Worm (Caenorhabditis elegans) whole organism, young adult: ENCODE measurements around the gene T24B8.4.

Experiments used
- B0019.2 ChIP-seq: fragments of 200-800 bp; sonication (Bioruptor generic); conservative IDR thresholded peaks from 2 replicates; pipeline ENCODE4 v1.3.6; 2022; ENCODE audit warnings: missing genetic modification reagents, missing genetic modification characterization, missing compliant biosample characterization
- B0261.1 ChIP-seq: sonication (generic microtip); optimal IDR thresholded peaks from 2 replicates; lab custom pipeline; 2016; ENCODE audit warnings: mild to moderate bottlenecking, missing genetic modification characterization, moderate library complexity, missing compliant biosample characterization
- C06A6.2 ChIP-seq: fragments of 200-800 bp; sonication (Bioruptor generic); conservative IDR thresholded peaks from 2 replicates; pipeline ENCODE4 v1.3.6; 2022; ENCODE audit warnings: missing genetic modification characterization, missing compliant biosample characterization
- C17E4.6 ChIP-seq: fragments of 200-800 bp; sonication (Bioruptor generic); IDR thresholded peaks from 2 replicates; pipeline ENCODE4 v1.3.6; 2022; ENCODE audit warnings: missing genetic modification reagents, missing genetic modification characterization, missing compliant biosample characterization
- F33H1.4 ChIP-seq: fragments of 200-800 bp; sonication (Bioruptor generic); IDR thresholded peaks from 2 replicates; pipeline ENCODE4 v1.3.6; 2022; ENCODE audit warnings: missing genetic modification reagents, missing genetic modification characterization, missing compliant biosample characterization
- F55B11.4 ChIP-seq: sonication (generic microtip); optimal IDR thresholded peaks from 2 replicates; lab custom pipeline; 2016; ENCODE audit warnings: missing compliant biosample characterization, missing genetic modification characterization, borderline replicate concordance; ENCODE audit not compliant: insufficient read depth
- K11D2.4 ChIP-seq: fragments of 200-800 bp; sonication (Bioruptor generic); IDR thresholded peaks from 2 replicates; pipeline ENCODE4 v1.3.6; 2022; ENCODE audit warnings: missing genetic modification reagents, missing genetic modification characterization, missing compliant biosample characterization
- T07F8.4 ChIP-seq: sonication (generic microtip); optimal IDR thresholded peaks from 2 replicates; lab custom pipeline; 2016; ENCODE audit warnings: mild to moderate bottlenecking, missing genetic modification characterization, moderate library complexity, missing compliant biosample characterization
- ZK185.1 ChIP-seq: sonication (generic microtip); optimal IDR thresholded peaks from 2 replicates; lab custom pipeline; 2016; ENCODE audit warnings: mild to moderate bottlenecking, missing genetic modification characterization, missing compliant biosample characterization; ENCODE audit not compliant: poor library complexity, severe bottlenecking
- ama-1 ChIP-seq, 3 experiments: fragments of 150-350 bp in 1 of 3; sonication (generic microtip) in 2 of 3; optimal IDR thresholded peaks; 2 replicates each; lab custom pipeline; 2014 to 2018; ENCODE audit warnings: missing biosample characterization in 2 of 3, missing genetic modification characterization in 2 of 3, missing genetic modification reagents in 2 of 3
- aptf-3 ChIP-seq: fragments of 200-800 bp; sonication (Bioruptor generic); IDR thresholded peaks from 2 replicates; pipeline ENCODE4 v1.3.6; 2022; ENCODE audit warnings: missing genetic modification characterization, missing compliant biosample characterization
- atf-7 ChIP-seq: sonication (generic microtip); optimal IDR thresholded peaks from 2 replicates; lab custom pipeline; 2017; ENCODE audit warnings: mild to moderate bottlenecking, missing genetic modification characterization, missing compliant biosample characterization
- athp-1 ChIP-seq: sonication (generic microtip); optimal IDR thresholded peaks from 2 replicates; lab custom pipeline; 2017; ENCODE audit warnings: mild to moderate bottlenecking, missing genetic modification characterization, missing compliant biosample characterization
- bed-2 ChIP-seq: fragments of 200-800 bp; sonication (Bioruptor generic); IDR thresholded peaks from 2 replicates; pipeline ENCODE4 v1.3.6; 2022; ENCODE audit warnings: missing genetic modification reagents, missing genetic modification characterization, missing compliant biosample characterization
- cebp-2 ChIP-seq: fragments of 200-800 bp; sonication (Bioruptor generic); IDR thresholded peaks from 2 replicates; pipeline ENCODE4 v1.3.6; 2022; ENCODE audit warnings: missing genetic modification characterization, missing compliant biosample characterization
- ceh-91 ChIP-seq: fragments of 200-800 bp; sonication (Bioruptor generic); IDR thresholded peaks from 2 replicates; pipeline ENCODE4 v1.3.6; 2022; ENCODE audit warnings: missing genetic modification reagents, missing genetic modification characterization, missing compliant biosample characterization
- chd-7 ChIP-seq: sonication (generic microtip); optimal IDR thresholded peaks from 2 replicates; lab custom pipeline; 2016; ENCODE audit warnings: mild to moderate bottlenecking, missing genetic modification characterization, moderate library complexity, missing compliant biosample characterization
- efl-1 ChIP-seq: fragments of 150-350 bp; optimal IDR thresholded peaks from 2 replicates; lab custom pipeline; 2014; ENCODE audit warnings: missing biosample characterization, missing genetic modification reagents, missing genetic modification characterization
- egl-44 ChIP-seq: fragments of 200-800 bp; sonication (Bioruptor generic); IDR thresholded peaks from 2 replicates; pipeline ENCODE4 v1.3.6; 2022; ENCODE audit warnings: missing genetic modification reagents, missing genetic modification characterization, missing compliant biosample characterization
- egrh-3 ChIP-seq: fragments of 200-800 bp; sonication (Bioruptor generic); IDR thresholded peaks from 2 replicates; pipeline ENCODE4 v1.3.6; 2022; ENCODE audit warnings: missing genetic modification reagents, missing genetic modification characterization, missing compliant biosample characterization
- ekl-4 ChIP-seq: fragments of 200-800 bp; sonication (Bioruptor generic); IDR thresholded peaks from 2 replicates; pipeline ENCODE4 v1.3.6; 2022; ENCODE audit warnings: missing genetic modification reagents, missing genetic modification characterization, missing compliant biosample characterization
- fkh-3 ChIP-seq: sonication (generic microtip); optimal IDR thresholded peaks from 2 replicates; lab custom pipeline; 2016; ENCODE audit warnings: mild to moderate bottlenecking, missing genetic modification characterization, missing compliant biosample characterization
- gei-17 ChIP-seq: fragments of 200-800 bp; sonication (Bioruptor generic); optimal IDR thresholded peaks from 2 replicates; lab custom pipeline; 2018; ENCODE audit warnings: mild to moderate bottlenecking, missing genetic modification characterization, missing compliant biosample characterization
- him-1 ChIP-seq: sonication (generic microtip); optimal IDR thresholded peaks from 2 replicates; lab custom pipeline; 2016; ENCODE audit warnings: missing genotype, missing genetic modification reagents, missing genetic modification characterization, missing compliant biosample characterization
- hsf-1 ChIP-seq: fragments of 200-800 bp; sonication (Bioruptor generic); IDR thresholded peaks from 2 replicates; pipeline ENCODE4 v1.3.6; 2022; ENCODE audit warnings: missing genetic modification reagents, missing genetic modification characterization, missing compliant biosample characterization
- lag-1 ChIP-seq: fragments of 200-800 bp; sonication (Bioruptor generic); IDR thresholded peaks from 2 replicates; pipeline ENCODE4 v1.3.6; 2022; ENCODE audit warnings: missing genetic modification reagents, missing genetic modification characterization, missing compliant biosample characterization
- lin-26 ChIP-seq: fragments of 200-800 bp; sonication (Bioruptor generic); IDR thresholded peaks from 2 replicates; pipeline ENCODE4 v1.3.6; 2022; ENCODE audit warnings: missing genetic modification reagents, missing genetic modification characterization, missing compliant biosample characterization
- lin-40 ChIP-seq: sonication (generic microtip); optimal IDR thresholded peaks from 2 replicates; lab custom pipeline; 2016; ENCODE audit warnings: missing genetic modification characterization, mild to moderate bottlenecking, missing compliant biosample characterization, missing genotype, missing genetic modification reagents
- lin-54 ChIP-seq: fragments of 200-800 bp; sonication (Bioruptor generic); optimal IDR thresholded peaks from 2 replicates; lab custom pipeline; 2018; ENCODE audit warnings: mild to moderate bottlenecking, missing genetic modification characterization, missing compliant biosample characterization
- lir-1 ChIP-seq: fragments of 200-800 bp; sonication (Bioruptor generic); conservative IDR thresholded peaks from 2 replicates; pipeline ENCODE4 v1.3.6; 2022; ENCODE audit warnings: missing genetic modification reagents, missing genetic modification characterization, missing compliant biosample characterization
- lsl-1 ChIP-seq: fragments of 200-800 bp; sonication (Bioruptor generic); optimal IDR thresholded peaks from 2 replicates; lab custom pipeline; 2018; ENCODE audit warnings: mild to moderate bottlenecking, missing genetic modification characterization, moderate library complexity, missing compliant biosample characterization
- madf-10 ChIP-seq: sonication (generic microtip); optimal IDR thresholded peaks from 2 replicates; lab custom pipeline; 2016; ENCODE audit warnings: mild to moderate bottlenecking, missing genetic modification characterization, missing compliant biosample characterization
- madf-3 ChIP-seq: fragments of 200-800 bp; sonication (Bioruptor generic); IDR thresholded peaks from 2 replicates; pipeline ENCODE4 v1.3.6; 2022; ENCODE audit warnings: missing genetic modification reagents, missing genetic modification characterization, missing compliant biosample characterization
- madf-8 ChIP-seq: fragments of 200-800 bp; sonication (Bioruptor generic); conservative IDR thresholded peaks from 2 replicates; pipeline ENCODE4 v1.3.6; 2022; ENCODE audit warnings: missing genetic modification reagents, missing genetic modification characterization, missing compliant biosample characterization
- mel-28 ChIP-seq: sonication (generic microtip); optimal IDR thresholded peaks from 2 replicates; lab custom pipeline; 2016; ENCODE audit warnings: borderline replicate concordance, mild to moderate bottlenecking, missing genetic modification characterization, missing compliant biosample characterization
- mes-4 ChIP-seq: sonication (generic microtip); optimal IDR thresholded peaks from 2 replicates; lab custom pipeline; 2016; ENCODE audit warnings: missing genotype, missing genetic modification characterization, missing compliant biosample characterization
- nfyb-1 ChIP-seq: fragments of 200-800 bp; sonication (Bioruptor generic); IDR thresholded peaks from 2 replicates; pipeline ENCODE4 v1.3.6; 2022; ENCODE audit warnings: missing genetic modification reagents, missing genetic modification characterization, missing compliant biosample characterization
- nhr-27 ChIP-seq: fragments of 200-800 bp; sonication (Bioruptor generic); optimal IDR thresholded peaks from 2 replicates; lab custom pipeline; 2018; ENCODE audit warnings: mild to moderate bottlenecking, missing genetic modification characterization, moderate library complexity, missing compliant biosample characterization
- nhr-80 ChIP-seq: sonication (generic microtip); optimal IDR thresholded peaks from 2 replicates; lab custom pipeline; 2016; ENCODE audit warnings: missing genetic modification characterization, missing compliant biosample characterization
- rcor-1 ChIP-seq: fragments of 200-800 bp; sonication (Bioruptor generic); IDR thresholded peaks from 2 replicates; pipeline ENCODE4 v1.3.6; 2022; ENCODE audit warnings: missing genetic modification reagents, missing genetic modification characterization, missing compliant biosample characterization
- repo-1 ChIP-seq: sonication (generic microtip); optimal IDR thresholded peaks from 2 replicates; lab custom pipeline; 2017; ENCODE audit warnings: mild to moderate bottlenecking, missing genetic modification characterization, missing compliant biosample characterization
- rpc-1 ChIP-seq, 2 experiments: fragments of 150-350 bp in 1 of 2; sonication (generic microtip) in 1 of 2; optimal IDR thresholded peaks; 2 replicates each; lab custom pipeline; 2014 to 2018; ENCODE audit warnings: missing biosample characterization in 1 of 2, missing genetic modification characterization in 1 of 2, missing genetic modification reagents in 1 of 2, missing genotype in 1 of 2
- sea-2 ChIP-seq: fragments of 200-800 bp; sonication (Bioruptor generic); IDR thresholded peaks from 2 replicates; pipeline ENCODE4 v1.3.6; 2022; ENCODE audit warnings: missing genetic modification characterization, missing compliant biosample characterization
- snpc-1.3 ChIP-seq: sonication (generic microtip); optimal IDR thresholded peaks from 2 replicates; lab custom pipeline; 2017; ENCODE audit warnings: missing genetic modification characterization, mild to moderate bottlenecking, missing compliant biosample characterization, antibody characterized with exemption, moderate library complexity, missing genotype, missing genetic modification reagents; ENCODE audit not compliant: insufficient read depth
- unc-62 ChIP-seq: fragments of 150-350 bp; optimal IDR thresholded peaks from 2 replicates; lab custom pipeline; 2014; ENCODE audit warnings: missing biosample characterization, missing genetic modification reagents, missing genetic modification characterization
- xnd-1 ChIP-seq: sonication (generic microtip); optimal IDR thresholded peaks from 2 replicates; lab custom pipeline; 2016; ENCODE audit warnings: missing genotype, missing genetic modification reagents, missing genetic modification characterization, missing compliant biosample characterization
- zfh-2 ChIP-seq: fragments of 200-800 bp; sonication (Bioruptor generic); conservative IDR thresholded peaks from 2 replicates; pipeline ENCODE4 v1.3.6; 2022; ENCODE audit warnings: missing genetic modification reagents, missing genetic modification characterization, missing compliant biosample characterization
- ztf-26 ChIP-seq: sonication (generic microtip); optimal IDR thresholded peaks from 2 replicates; lab custom pipeline; 2017; ENCODE audit warnings: missing genetic modification characterization, missing compliant biosample characterization
- ztf-3 ChIP-seq: fragments of 200-800 bp; sonication (Bioruptor generic); optimal IDR thresholded peaks from 2 replicates; lab custom pipeline; 2018; ENCODE audit warnings: mild to moderate bottlenecking, missing genetic modification characterization, missing compliant biosample characterization

T24B8.4 gene

DNA sequence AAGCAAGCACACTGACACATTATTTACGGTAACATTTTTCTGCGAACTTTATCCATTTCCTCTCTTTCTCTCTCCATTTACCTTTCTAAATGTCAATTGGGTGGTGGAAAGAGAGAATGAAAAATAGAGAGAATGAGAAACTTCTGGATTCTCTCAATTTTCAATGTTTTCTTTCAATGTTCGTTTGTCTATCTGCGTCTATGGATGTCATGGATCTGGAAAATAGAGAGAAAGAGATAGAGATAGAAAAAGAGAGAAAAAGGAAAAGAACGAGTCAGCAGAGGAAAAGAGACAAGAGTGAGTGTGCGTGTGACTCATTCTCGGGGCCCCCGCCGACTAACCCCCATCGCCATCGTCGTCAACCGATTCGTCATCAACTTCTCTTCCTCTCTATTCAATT, 42.2 kb upstream of the T24B8.4 start, which contains the start of gene jun-1 (continued):
- no peak for TF ChIP-seq ama-1 (optimal IDR thresholded peaks at IDR 0.05; lab: Kevin White, UChicago)
- no peak for TF ChIP-seq ama-1 (GFP tag; optimal IDR thresholded peaks at IDR 0.05; lab: Kevin White, UChicago)
- no peak for TF ChIP-seq nfyb-1
- TF ChIP-seq mel-28 (tag; lab: Kevin White, UChicago), result no peak
- no peak for TF ChIP-seq lin-26 (GFP tag; lab: Robert Waterston, UW)
- no peak for TF ChIP-seq mes-4
- no peak for TF ChIP-seq efl-1 (GFP tag; lab: Kevin White, UChicago)
- TF ChIP-seq egl-44 (GFP tag; lab: Robert Waterston, UW), result no peak
- TF ChIP-seq bed-2, result no peak
- no peak for TF ChIP-seq xnd-1 (tag; lab: Kevin White, UChicago)
- no peak for TF ChIP-seq C17E4.6 (GFP tag; lab: Robert Waterston, UW)
- no peak for TF ChIP-seq athp-1
- TF ChIP-seq madf-10 (tag; lab: Kevin White, UChicago), result peak; percentile 41
- TF ChIP-seq B0261.1, result no peak
- no peak for TF ChIP-seq lag-1 (GFP tag; lab: Robert Waterston, UW)
- TF ChIP-seq chd-7, result no peak
- TF ChIP-seq nhr-27, result no peak
- TF ChIP-seq hsf-1 (GFP tag; lab: Robert Waterston, UW), result 0 out of 2 replicates have a peak, but pooled peaks have one; percentile 20
- no peak for TF ChIP-seq madf-3 (GFP tag; lab: Robert Waterston, UW)
- no peak for TF ChIP-seq lsl-1
- peak; percentile 54 for TF ChIP-seq C06A6.2 (GFP tag; lab: Robert Waterston, UW)
- TF ChIP-seq egrh-3, result 0 out of 2 replicates have a peak, but pooled peaks have one; percentile 20
- TF ChIP-seq unc-62 (GFP tag; lab: Kevin White, UChicago), result peak; percentile 37
- TF ChIP-seq zfh-2 (GFP tag; lab: Robert Waterston, UW), result peak; percentile 94
- peak; percentile 28 for TF ChIP-seq lin-54 (GFP tag; lab: Kevin White, UChicago)
- no peak for TF ChIP-seq snpc-1.3 (tag; lab: Kevin White, UChicago)
- TF ChIP-seq gei-17 (GFP tag; lab: Kevin White, UChicago), result peak; percentile 23
- TF ChIP-seq rcor-1, result peak; percentile 49
- TF ChIP-seq ztf-26 (tag; lab: Kevin White, UChicago), result peak; percentile 69
- no peak for TF ChIP-seq him-1 (tag; lab: Kevin White, UChicago)
- peak; percentile 20 for TF ChIP-seq atf-7 (tag; lab: Kevin White, UChicago)
- TF ChIP-seq F33H1.4 (GFP tag; lab: Robert Waterston, UW), result no peak
- TF ChIP-seq lir-1, result no peak
- TF ChIP-seq lin-40 (tag; lab: Kevin White, UChicago), result peak; percentile 89
- no peak for TF ChIP-seq aptf-3 (GFP tag; lab: Robert Waterston, UW)
- TF ChIP-seq K11D2.4 (GFP tag; lab: Robert Waterston, UW), result peak; percentile 59
- no peak for TF ChIP-seq sea-2 (GFP tag; lab: Robert Waterston, UW)
- TF ChIP-seq madf-8 (GFP tag; lab: Robert Waterston, UW), result no peak
- peak; percentile 34 for TF ChIP-seq ZK185.1 (tag; lab: Kevin White, UChicago)
- no peak for TF ChIP-seq T07F8.4
- TF ChIP-seq cebp-2 (GFP tag; lab: Robert Waterston, UW), result no peak
- TF ChIP-seq ztf-3, result no peak
- TF ChIP-seq repo-1, result no peak
- no peak for TF ChIP-seq ceh-91
- no peak for TF ChIP-seq F55B11.4 (tag; lab: Kevin White, UChicago)
- peak; percentile 41 for TF ChIP-seq nhr-80 (tag; lab: Kevin White, UChicago)
- no peak for TF ChIP-seq ekl-4 (GFP tag; lab: Robert Waterston, UW)
- TF ChIP-seq B0019.2 (GFP tag; lab: Robert Waterston, UW), result no peak
- TF ChIP-seq fkh-3, result no peak
- TF ChIP-seq rpc-1 (optimal IDR thresholded peaks at IDR 0.05; lab: Kevin White, UChicago), result peak; percentile 17
- no peak for TF ChIP-seq rpc-1 (tag; optimal IDR thresholded peaks at IDR 0.05; lab: Kevin White, UChicago)
